Worm (Caenorhabditis elegans): Measurements from ENCODE around the gene vab-2.

- TF ChIP-seq hmbx-1 (tag; optimal IDR thresholded peaks at IDR 0.05) (no peak), ama-1 (optimal IDR thresholded peaks at IDR 0.05) (no peak), hmg-4 (GFP tag; optimal IDR thresholded peaks at IDR 0.05) (no peak), B0310.2 (tag; optimal IDR thresholded peaks at IDR 0.05) (no peak), tbx-11 (GFP tag; IDR thresholded peaks at IDR 0.05) (no peak), flt-1 (GFP tag; IDR thresholded peaks at IDR 0.05) (no peak), aly-1 (tag; optimal IDR thresholded peaks at IDR 0.05) (no peak), scrt-1 (GFP tag; IDR thresholded peaks at IDR 0.05) (no peak), tra-4 (tag; optimal IDR thresholded peaks at IDR 0.05) (no peak), ets-7 (tag; optimal IDR thresholded peaks at IDR 0.05) (no peak), hnd-1 (tag; optimal IDR thresholded peaks at IDR 0.05) (no peak), F13C5.2 (tag; optimal IDR thresholded peaks at IDR 0.05) (no peak), sea-1 (GFP tag; conservative IDR thresholded peaks at IDR 0.05) (no peak)
Observed at ce11 chrIV:3741874-3742273, 24.8 kb downstream of the vab-2 start.
